Fruit fly (Drosophila melanogaster) whole organism, embryonic: ENCODE measurements around the gene CG13829.

Experiments
- Abd-B ChIP-seq: fragments of 200-800 bp; sonication (Bioruptor generic); optimal IDR thresholded peaks from 2 replicates; lab custom pipeline; 2018; ENCODE audit warnings: missing biosample characterization, mild to moderate bottlenecking, missing genetic modification characterization, moderate library complexity
- Atf-2 ChIP-seq: fragments of 200-800 bp; sonication (Bioruptor generic); optimal IDR thresholded peaks from 2 replicates; lab custom pipeline; 2016; ENCODE audit warnings: missing biosample characterization, missing genetic modification characterization
- Atf6 ChIP-seq: fragments of 200-800 bp; sonication (Bioruptor generic); IDR thresholded peaks from 2 replicates; pipeline ENCODE4 v1.3.6; 2022; ENCODE audit warnings: missing biosample characterization, missing genetic modification characterization
- Bteb2 ChIP-seq: fragments of 200-800 bp; sonication (Bioruptor generic); optimal IDR thresholded peaks from 2 replicates; lab custom pipeline; 2016; ENCODE audit warnings: missing biosample characterization, missing genetic modification characterization
- CG10274 ChIP-seq: fragments of 200-800 bp; sonication (Bioruptor generic); optimal IDR thresholded peaks from 3 replicates; lab custom pipeline; 2017; ENCODE audit warnings: missing biosample characterization, mild to moderate bottlenecking, missing genetic modification characterization
- CG12104 ChIP-seq: fragments of 200-800 bp; sonication (Bioruptor generic); optimal IDR thresholded peaks from 3 replicates; lab custom pipeline; 2016; ENCODE audit warnings: missing biosample characterization, missing genetic modification characterization
- CG12391 ChIP-seq: fragments of 200-800 bp; sonication (Bioruptor generic); optimal IDR thresholded peaks from 3 replicates; lab custom pipeline; 2018; ENCODE audit warnings: missing biosample characterization, mild to moderate bottlenecking, missing genetic modification characterization, moderate library complexity
- CG14860 ChIP-seq: fragments of 200-800 bp; sonication (Bioruptor generic); IDR thresholded peaks from 3 replicates; pipeline ENCODE4 v1.3.6; 2022; ENCODE audit warnings: missing biosample characterization, missing genetic modification characterization; ENCODE audit not compliant: partially characterized antibody
- CG14965 ChIP-seq: fragments of 200-800 bp; sonication (Bioruptor generic); optimal IDR thresholded peaks from 2 replicates; lab custom pipeline; 2016; ENCODE audit warnings: missing biosample characterization, missing genetic modification characterization, borderline replicate concordance
- CG1529 ChIP-seq: fragments of 200-800 bp; sonication (Bioruptor generic); optimal IDR thresholded peaks from 3 replicates; lab custom pipeline; 2018; ENCODE audit warnings: missing biosample characterization, missing genetic modification characterization
- CG15514 ChIP-seq: fragments of 200-800 bp; sonication (Bioruptor generic); optimal IDR thresholded peaks from 3 replicates; lab custom pipeline; 2017; ENCODE audit warnings: missing biosample characterization, missing genetic modification characterization, mild to moderate bottlenecking, moderate library complexity, missing genetic modification reagents
- CG17912 ChIP-seq: fragments of 200-800 bp; sonication (Bioruptor generic); optimal IDR thresholded peaks from 2 replicates; lab custom pipeline; 2018; ENCODE audit warnings: missing biosample characterization, mild to moderate bottlenecking, missing genetic modification characterization
- CG2120 ChIP-seq: fragments of 200-800 bp; sonication (Bioruptor generic); optimal IDR thresholded peaks from 3 replicates; lab custom pipeline; 2016; ENCODE audit warnings: missing biosample characterization, missing genetic modification characterization
- CG2199 ChIP-seq: fragments of 200-800 bp; sonication (Bioruptor generic); IDR thresholded peaks from 3 replicates; pipeline ENCODE4 v1.3.6; 2022; ENCODE audit warnings: missing biosample characterization, missing genetic modification characterization
- CG34224 ChIP-seq: fragments of 200-800 bp; sonication (Bioruptor generic); IDR thresholded peaks from 3 replicates; pipeline ENCODE4 v1.3.6; 2022; ENCODE audit warnings: missing biosample characterization, missing genetic modification characterization; ENCODE audit not compliant: partially characterized antibody
- CG6854 ChIP-seq: fragments of 200-800 bp; sonication (Bioruptor generic); optimal IDR thresholded peaks from 3 replicates; lab custom pipeline; 2017; ENCODE audit warnings: missing biosample characterization, mild to moderate bottlenecking, missing genetic modification characterization
- CG8089 ChIP-seq: fragments of 200-800 bp; sonication (Bioruptor generic); optimal IDR thresholded peaks from 3 replicates; lab custom pipeline; 2016; ENCODE audit warnings: missing biosample characterization, missing genetic modification characterization
- CG9437 ChIP-seq: fragments of 200-800 bp; sonication (Bioruptor generic); optimal IDR thresholded peaks from 2 replicates; lab custom pipeline; 2018; ENCODE audit warnings: missing biosample characterization, mild to moderate bottlenecking, missing genetic modification characterization
- Chrac-16 ChIP-seq: fragments of 200-800 bp; sonication (Bioruptor generic); optimal IDR thresholded peaks from 3 replicates; lab custom pipeline; 2016; ENCODE audit warnings: missing biosample characterization, missing genetic modification characterization
- CkIIα-i1 ChIP-seq: fragments of 200-800 bp; sonication (Bioruptor generic); IDR thresholded peaks from 2 replicates; pipeline ENCODE4 v1.3.6; 2022; ENCODE audit warnings: missing biosample characterization, missing genetic modification characterization
- Doc3 ChIP-seq: fragments of 200-800 bp; sonication (Bioruptor generic); IDR thresholded peaks from 3 replicates; pipeline ENCODE4 v1.3.6; 2022; ENCODE audit warnings: missing biosample characterization, missing genetic modification characterization; ENCODE audit not compliant: partially characterized antibody
- Dp ChIP-seq: fragments of 200-800 bp; sonication (Bioruptor generic); optimal IDR thresholded peaks from 2 replicates; lab custom pipeline; 2018; ENCODE audit warnings: missing biosample characterization, mild to moderate bottlenecking, missing genetic modification characterization, moderate library complexity
- H15 ChIP-seq: fragments of 200-800 bp; sonication (Bioruptor generic); IDR thresholded peaks from 3 replicates; pipeline ENCODE4 v1.3.6; 2022; ENCODE audit warnings: missing biosample characterization, missing genetic modification characterization
- Xrp1 ChIP-seq: fragments of 200-800 bp; sonication (Bioruptor generic); IDR thresholded peaks from 2 replicates; pipeline ENCODE4 v1.3.6; 2022; ENCODE audit warnings: missing biosample characterization, missing genetic modification characterization
- ab ChIP-seq: fragments of 200-800 bp; sonication (Bioruptor generic); optimal IDR thresholded peaks from 2 replicates; lab custom pipeline; 2016; ENCODE audit warnings: missing biosample characterization, missing genetic modification characterization
- abd-A ChIP-seq: fragments of 200-800 bp; sonication (Bioruptor generic); optimal IDR thresholded peaks from 3 replicates; lab custom pipeline; 2019; ENCODE audit warnings: missing biosample characterization, mild to moderate bottlenecking, missing genetic modification characterization, moderate library complexity
- ap ChIP-seq: fragments of 200-800 bp; sonication (Bioruptor generic); IDR thresholded peaks from 2 replicates; pipeline ENCODE4 v1.3.6; 2022; ENCODE audit warnings: missing biosample characterization, missing genetic modification characterization
- ash1 ChIP-seq: fragments of 200-800 bp; sonication (Bioruptor generic); optimal IDR thresholded peaks from 2 replicates; lab custom pipeline; 2018; ENCODE audit warnings: missing biosample characterization, mild to moderate bottlenecking, missing genetic modification characterization
- bab2 ChIP-seq: fragments of 200-800 bp; sonication (Bioruptor generic); optimal IDR thresholded peaks from 2 replicates; lab custom pipeline; 2016; ENCODE audit warnings: missing biosample characterization, missing genetic modification characterization
- cg ChIP-seq: fragments of 200-800 bp; sonication (Bioruptor generic); optimal IDR thresholded peaks from 3 replicates; lab custom pipeline; 2019; ENCODE audit warnings: missing biosample characterization, mild to moderate bottlenecking, missing genetic modification characterization, moderate library complexity
- da ChIP-seq: fragments of 200-800 bp; sonication (Bioruptor generic); optimal IDR thresholded peaks from 2 replicates; lab custom pipeline; 2016; ENCODE audit warnings: missing biosample characterization, missing genetic modification characterization
- dati ChIP-seq: fragments of 200-800 bp; sonication (Bioruptor generic); IDR thresholded peaks from 2 replicates; pipeline ENCODE4 v1.3.6; 2022; ENCODE audit warnings: missing biosample characterization, missing genetic modification characterization
- dmrt11E ChIP-seq: fragments of 200-800 bp; sonication (Bioruptor generic); optimal IDR thresholded peaks from 3 replicates; lab custom pipeline; 2018; ENCODE audit warnings: missing biosample characterization, mild to moderate bottlenecking, missing genetic modification characterization, moderate library complexity
- eyg ChIP-seq: fragments of 200-800 bp; sonication (Bioruptor generic); optimal IDR thresholded peaks from 3 replicates; lab custom pipeline; 2016; ENCODE audit warnings: missing biosample characterization, missing genetic modification characterization
- fd64A ChIP-seq: fragments of 200-800 bp; sonication (Bioruptor generic); optimal IDR thresholded peaks from 3 replicates; lab custom pipeline; 2018; ENCODE audit warnings: missing biosample characterization, mild to moderate bottlenecking, missing genetic modification characterization
- fd96Cb ChIP-seq: fragments of 200-800 bp; sonication (Bioruptor generic); optimal IDR thresholded peaks from 2 replicates; lab custom pipeline; 2018; ENCODE audit warnings: missing biosample characterization, mild to moderate bottlenecking, missing genetic modification characterization, moderate library complexity
- fru ChIP-seq: fragments of >200 bp; optimal IDR thresholded peaks from 2 replicates; lab custom pipeline; 2017
- fu2 ChIP-seq: fragments of 200-800 bp; sonication (Bioruptor generic); optimal IDR thresholded peaks from 2 replicates; lab custom pipeline; 2016; ENCODE audit warnings: missing biosample characterization, missing genetic modification characterization
- gem ChIP-seq: fragments of 200-800 bp; sonication (Bioruptor generic); optimal IDR thresholded peaks from 2 replicates; lab custom pipeline; 2019; ENCODE audit warnings: missing biosample characterization, mild to moderate bottlenecking, missing genetic modification characterization, moderate library complexity
- gfzf ChIP-seq: fragments of 200-800 bp; sonication (Bioruptor generic); optimal IDR thresholded peaks from 2 replicates; lab custom pipeline; 2016; ENCODE audit warnings: missing biosample characterization, mild to moderate bottlenecking, missing genetic modification characterization, moderate library complexity
- gsb-n ChIP-seq: fragments of 200-800 bp; sonication (Bioruptor generic); optimal IDR thresholded peaks from 3 replicates; lab custom pipeline; 2018; ENCODE audit warnings: missing biosample characterization, mild to moderate bottlenecking, missing genetic modification characterization
- hb ChIP-seq: fragments of 200-800 bp; sonication (Bioruptor generic); IDR thresholded peaks from 3 replicates; pipeline ENCODE4 v1.3.6; 2022; ENCODE audit warnings: missing biosample characterization, missing genetic modification characterization; ENCODE audit not compliant: partially characterized antibody
- nerfin-2 ChIP-seq: fragments of 200-800 bp; sonication (Bioruptor generic); IDR thresholded peaks from 2 replicates; pipeline ENCODE4 v1.3.6; 2022; ENCODE audit warnings: missing biosample characterization, missing genetic modification characterization; ENCODE audit not compliant: partially characterized antibody
- pho ChIP-seq: fragments of 200-800 bp; sonication (Bioruptor generic); optimal IDR thresholded peaks from 2 replicates; lab custom pipeline; 2016; ENCODE audit warnings: missing biosample characterization, missing genetic modification characterization
- rib ChIP-seq: fragments of 200-800 bp; sonication (Bioruptor generic); IDR thresholded peaks from 2 replicates; pipeline ENCODE4 v1.3.6; 2022; ENCODE audit warnings: missing biosample characterization, missing genetic modification characterization
- sc ChIP-seq, 3 experiments: fragments of >200 bp in 2 of 3; fragments of 200-800 bp in 1 of 3; sonication (Bioruptor generic) in 1 of 3; optimal IDR thresholded peaks; 2 replicates in 2 of 3; 3 replicates in 1 of 3; lab custom pipeline; 2017; ENCODE audit warnings: mild to moderate bottlenecking in 1 of 3, missing biosample characterization in 1 of 3, missing genetic modification characterization in 1 of 3, missing genetic modification reagents in 1 of 3
- sob ChIP-seq: fragments of 200-800 bp; sonication (Bioruptor generic); IDR thresholded peaks from 2 replicates; pipeline ENCODE4 v1.3.6; 2022; ENCODE audit warnings: missing biosample characterization, missing genetic modification characterization
- trh ChIP-seq: fragments of 200-800 bp; sonication (Bioruptor generic); optimal IDR thresholded peaks from 2 replicates; lab custom pipeline; 2016; ENCODE audit warnings: missing biosample characterization, missing genetic modification characterization
- ttk ChIP-seq: fragments of 200-800 bp; sonication (Bioruptor generic); IDR thresholded peaks from 2 replicates; pipeline ENCODE4 v2.1.2; 2022; ENCODE audit warnings: missing biosample characterization, missing genetic modification characterization
- unpg ChIP-seq: fragments of 200-800 bp; sonication (Bioruptor generic); optimal IDR thresholded peaks from 3 replicates; lab custom pipeline; 2018; ENCODE audit warnings: missing biosample characterization, mild to moderate bottlenecking, missing genetic modification characterization, moderate library complexity
- yki ChIP-seq: fragments of >200 bp; optimal IDR thresholded peaks from 3 replicates; lab custom pipeline; 2018

The CG13829 gene

DNA sequence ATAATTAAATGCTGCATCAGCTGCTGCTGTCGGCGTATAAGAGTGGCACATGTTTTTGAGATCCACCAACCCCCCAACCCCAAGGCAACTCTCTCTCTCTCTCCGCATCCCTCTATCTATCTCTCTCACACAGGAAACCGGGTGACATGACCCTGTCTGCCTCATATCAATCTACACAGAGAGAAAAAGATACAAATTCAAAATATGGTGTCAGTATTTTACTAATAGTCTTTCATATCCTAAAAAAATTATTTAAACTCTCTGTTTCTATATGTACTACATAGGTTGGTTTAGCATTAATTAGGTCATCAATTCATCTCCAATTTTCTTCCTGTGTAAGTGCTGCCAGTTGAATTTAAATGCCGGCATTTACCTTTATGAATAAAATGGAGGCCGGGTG lies 14.2 kb upstream of the CG13829 start (continued):
- TF ChIP-seq ash1 (no peak), ab (GFP tag; lab: Kevin White, UChicago) (peak; percentile 64), Chrac-16 (peak; percentile 90), fd64A (GFP tag; lab: Kevin White, UChicago) (peak; percentile 82), nerfin-2 (GFP tag; lab: Robert Waterston, UW) (no peak), gfzf (no peak), CG9437 (GFP tag; lab: Kevin White, UChicago) (peak; percentile 81), fd96Cb (tag; lab: Kevin White, UChicago) (peak; percentile 93), pho (GFP tag; lab: Kevin White, UChicago) (peak; percentile 62), CG1529 (GFP tag; lab: Kevin White, UChicago) (peak; percentile 85), dati (GFP tag; lab: Robert Waterston, UW) (peak; percentile 83), CG10274 (GFP tag; lab: Kevin White, UChicago) (peak; percentile 57), Xrp1 (peak; percentile 94), gem (tag; lab: Kevin White, UChicago) (peak; percentile 96), CG15514 (GFP tag; lab: Kevin White, UChicago) (peak; percentile 61), abd-A (tag; lab: Kevin White, UChicago) (no peak), CG8089 (GFP tag; lab: Kevin White, UChicago) (peak; percentile 87), eyg (GFP tag; lab: Kevin White, UChicago) (peak; percentile 69), CG34224 (GFP tag; lab: Robert Waterston, UW) (no peak), sob (GFP tag; lab: Robert Waterston, UW) (peak; percentile 87), da (peak; percentile 50), H15 (GFP tag; lab: Robert Waterston, UW) (peak; percentile 92), fru (lab: Kevin White, UChicago) (no peak), unpg (GFP tag; lab: Kevin White, UChicago) (peak; percentile 96), Atf-2 (GFP tag; lab: Kevin White, UChicago) (peak; percentile 88), hb (GFP tag; lab: Robert Waterston, UW) (no peak), Atf6 (GFP tag; lab: Robert Waterston, UW) (peak; percentile 86), dmrt11E (peak; percentile 91), CG14965 (GFP tag; lab: Kevin White, UChicago) (peak; percentile 74), gsb-n (tag; lab: Kevin White, UChicago) (peak; percentile 93), trh (GFP tag; lab: Kevin White, UChicago) (peak; percentile 65), CG17912 (GFP tag; lab: Kevin White, UChicago) (no peak), rib (GFP tag; lab: Robert Waterston, UW) (peak; percentile 66; the same call in 1 of the 2 replicates), cg (GFP tag; lab: Kevin White, UChicago) (no peak), Dp (GFP tag; lab: Kevin White, UChicago) (no peak), yki (no peak), CkIIα-i1 (GFP tag; lab: Robert Waterston, UW) (peak; percentile 51; the same call in 1 of the 2 replicates), CG2199 (GFP tag; lab: Robert Waterston, UW) (peak; percentile 89; the same call in 2 of the 3 replicates), CG12391 (peak; percentile 95), Bteb2 (GFP tag; lab: Kevin White, UChicago) (peak; percentile 73), bab2 (GFP tag; lab: Kevin White, UChicago) (peak; percentile 89), CG12104 (peak; percentile 88), Doc3 (GFP tag; lab: Robert Waterston, UW) (no peak), sc (optimal IDR thresholded peaks at IDR 0.05; lab: Kevin White, UChicago) (no peak), sc (GFP tag; optimal IDR thresholded peaks at IDR 0.05; lab: Kevin White, UChicago) (peak; percentile 88), CG14860 (GFP tag; lab: Robert Waterston, UW) (no peak), CG6854 (GFP tag; lab: Kevin White, UChicago) (peak; percentile 20), fu2 (GFP tag; lab: Kevin White, UChicago) (peak; percentile 78), ttk (GFP tag; lab: Robert Waterston, UW) (peak; percentile 93), CG2120 (GFP tag; lab: Kevin White, UChicago) (peak; percentile 84), Abd-B (GFP tag; lab: Kevin White, UChicago) (peak; percentile 88), ap (GFP tag; lab: Robert Waterston, UW) (peak; percentile 86)
